Fruit fly (Drosophila melanogaster) whole organism, wandering third instar larva: ENCODE measurements around the gene Vha100-2.

Experiments
- Dfd ChIP-seq: fragments of >200 bp; optimal IDR thresholded peaks from 2 replicates; lab custom pipeline; 2017; ENCODE audit warnings: missing biosample characterization, missing genetic modification characterization
- Hr78 ChIP-seq: fragments of >200 bp; optimal IDR thresholded peaks from 2 replicates; lab custom pipeline; 2017; ENCODE audit warnings: missing biosample characterization, missing genetic modification characterization
- Jra ChIP-seq: sonication (Bioruptor generic); optimal IDR thresholded peaks from 2 replicates; lab custom pipeline; 2016; ENCODE audit warnings: missing biosample characterization, missing genetic modification characterization
- Myc ChIP-seq: fragments of >200 bp; optimal IDR thresholded peaks from 2 replicates; lab custom pipeline; 2017
- br ChIP-seq: fragments of 200-800 bp; sonication (Bioruptor generic); optimal IDR thresholded peaks from 2 replicates; lab custom pipeline; 2016; ENCODE audit warnings: missing biosample characterization, missing genetic modification characterization
- dmrt93B ChIP-seq: fragments of 200-800 bp; sonication (Bioruptor generic); optimal IDR thresholded peaks from 2 replicates; lab custom pipeline; 2018; ENCODE audit warnings: missing biosample characterization, mild to moderate bottlenecking, missing genetic modification characterization
- dsf ChIP-seq: sonication (Bioruptor generic); optimal IDR thresholded peaks from 2 replicates; lab custom pipeline; 2016; ENCODE audit warnings: missing biosample characterization, missing genetic modification characterization, borderline replicate concordance
- foxo ChIP-seq, 2 experiments: fragments of 200-800 bp; sonication (Bioruptor generic); optimal IDR thresholded peaks; 2 replicates in 1 of 2; 3 replicates in 1 of 2; lab custom pipeline; 2016 to 2017; ENCODE audit warnings: missing biosample characterization in 2 of 2, missing genetic modification characterization in 2 of 2
- h ChIP-seq: fragments of 200-800 bp; sonication (Bioruptor generic); optimal IDR thresholded peaks from 3 replicates; lab custom pipeline; 2016; ENCODE audit warnings: missing biosample characterization, mild to moderate bottlenecking, missing genetic modification characterization
- pan ChIP-seq: fragments of >200 bp; optimal IDR thresholded peaks from 2 replicates; lab custom pipeline; 2017
- tai ChIP-seq: sonication (Bioruptor generic); optimal IDR thresholded peaks from 2 replicates; lab custom pipeline; 2016; ENCODE audit warnings: missing biosample characterization, missing genetic modification characterization

DNA sequence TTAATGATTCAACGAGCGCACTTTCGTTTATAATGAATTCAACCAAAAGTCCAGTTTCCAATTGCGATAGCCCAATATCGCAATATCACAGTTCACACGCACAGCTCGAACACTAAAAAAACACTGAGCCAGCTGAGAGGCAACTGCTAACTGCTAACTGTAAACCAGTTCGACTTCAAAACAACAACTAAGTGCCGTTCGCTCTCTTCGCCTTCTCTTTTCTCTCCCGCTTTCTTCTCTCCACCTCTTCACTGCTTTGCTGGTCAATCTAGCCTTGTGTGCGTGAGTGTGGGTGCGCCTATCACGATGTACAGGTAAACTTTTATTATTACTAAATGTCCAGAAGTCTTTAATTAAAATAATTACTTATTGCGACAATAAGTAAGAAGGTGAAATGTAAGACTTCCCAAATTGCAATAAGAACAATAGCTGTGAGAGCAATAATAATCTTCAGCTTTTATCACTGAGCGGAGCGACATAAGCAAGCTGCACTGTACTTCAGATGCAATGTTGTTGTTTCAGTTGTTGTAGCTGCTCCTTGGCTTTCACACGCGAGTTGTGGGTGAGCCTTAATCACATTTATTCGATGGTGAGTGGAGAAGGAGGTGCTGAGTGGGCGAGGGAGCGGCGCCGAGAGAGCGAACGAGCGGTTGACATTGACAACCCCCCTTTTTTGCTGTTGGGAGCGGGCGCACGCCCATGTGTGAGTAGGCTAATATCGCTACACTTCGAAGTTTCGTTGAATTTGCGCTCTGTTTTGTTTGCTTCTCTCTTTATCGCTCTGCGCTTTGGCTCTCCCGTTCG lies 2.0 kb downstream of the Vha100-2 start, which contains the start of gene Vti1b:
- TF ChIP-seq dsf (GFP tag; lab: Kevin White, UChicago) (peak; percentile 64), pan (lab: Kevin White, UChicago) (no peak), br (GFP tag; lab: Kevin White, UChicago) (peak; percentile 97), Myc (lab: Kevin White, UChicago) (no peak), h (GFP tag; lab: Kevin White, UChicago) (peak; percentile 98), Hr78 (GFP tag; lab: Kevin White, UChicago) (no peak), Dfd (no peak), foxo (GFP tag; optimal IDR thresholded peaks at IDR 0.05; lab: Kevin White, UChicago) (peak; percentile 84 to 97), dmrt93B (GFP tag; lab: Kevin White, UChicago) (peak; percentile 92), tai (GFP tag; lab: Kevin White, UChicago) (no peak), Jra (peak; percentile 87)
